Fruit fly (Drosophila melanogaster) whole organism: Measurements from ENCODE around the gene CG14223.

ENCODE experiments used
- psq ChIP-seq: fragments of >200 bp; optimal IDR thresholded peaks from 2 replicates; lab custom pipeline; 2017
- usp ChIP-seq: fragments of >200 bp; optimal IDR thresholded peaks from 2 replicates; lab custom pipeline; 2017; ENCODE audit warnings: missing biosample characterization, missing genetic modification characterization, mixed read lengths

- TF ChIP-seq usp (GFP tag; lab: Kevin White, UChicago) (no peak), psq (lab: Kevin White, UChicago) (no peak)
Measured at dm6 chrX:19613473-19613872, 50.3 kb downstream of the CG14223 start.
